Worm (Caenorhabditis elegans) whole organism, L1 larva: ENCODE measurements around the gene slc-9B.1.

Experiments used
- C04F5.9 ChIP-seq: sonication (generic microtip); optimal IDR thresholded peaks from 2 replicates; lab custom pipeline; 2016; ENCODE audit warnings: missing genetic modification characterization, missing compliant biosample characterization
- C16A3.4 ChIP-seq: fragments of 150-350 bp; optimal IDR thresholded peaks from 2 replicates; lab custom pipeline; 2014; ENCODE audit warnings: missing biosample characterization, missing genetic modification characterization
- aly-2 ChIP-seq: fragments of 150-350 bp; optimal IDR thresholded peaks from 2 replicates; lab custom pipeline; 2014; ENCODE audit warnings: missing biosample characterization, missing genetic modification characterization
- blmp-1 ChIP-seq: fragments of 150-350 bp; optimal IDR thresholded peaks from 2 replicates; lab custom pipeline; 2014; ENCODE audit warnings: missing biosample characterization, missing genetic modification characterization
- ceh-63 ChIP-seq: fragments of 200-800 bp; sonication (Bioruptor generic); optimal IDR thresholded peaks from 2 replicates; lab custom pipeline; 2018; ENCODE audit warnings: mild to moderate bottlenecking, missing genetic modification characterization, missing compliant biosample characterization
- ces-1 ChIP-seq: fragments of 150-350 bp; optimal IDR thresholded peaks from 2 replicates; lab custom pipeline; 2014; ENCODE audit warnings: missing biosample characterization, missing genetic modification reagents, missing genetic modification characterization
- efl-1 ChIP-seq, 4 experiments: fragments of 150-350 bp; optimal IDR thresholded peaks in 3 of 4; peaks in 1 of 4; 1 replicate in 1 of 4; 2 replicates in 3 of 4; lab custom pipeline; 2014; ENCODE audit warnings: missing biosample characterization in 2 of 4, missing genetic modification characterization in 2 of 4, missing genetic modification reagents in 2 of 4
- efl-3 ChIP-seq: fragments of 200-800 bp; sonication (Bioruptor generic); optimal IDR thresholded peaks from 2 replicates; lab custom pipeline; 2018; ENCODE audit warnings: mild to moderate bottlenecking, missing genetic modification characterization, missing compliant biosample characterization
- egl-13 ChIP-seq: sonication (generic microtip); optimal IDR thresholded peaks from 2 replicates; lab custom pipeline; 2016; ENCODE audit warnings: missing genotype, missing genetic modification reagents, missing genetic modification characterization, missing compliant biosample characterization
- elt-2 ChIP-seq: sonication (generic microtip); optimal IDR thresholded peaks from 2 replicates; lab custom pipeline; 2016; ENCODE audit warnings: missing genetic modification characterization, mild to moderate bottlenecking, inconsistent platforms, missing compliant biosample characterization, missing genetic modification reagents
- elt-3 ChIP-seq, 6 experiments: fragments of 150-350 bp in 1 of 6; sonication (generic microtip); optimal IDR thresholded peaks; 2 replicates each; lab custom pipeline; 2017 to 2018; ENCODE audit warnings: missing biosample characterization in 6 of 6, missing genetic modification characterization in 6 of 6, inconsistent platforms in 1 of 6
- ets-5 ChIP-seq: fragments of 200-800 bp; sonication (Bioruptor generic); IDR thresholded peaks from 2 replicates; pipeline ENCODE4 v1.3.6; 2022; ENCODE audit warnings: missing genetic modification characterization, missing compliant biosample characterization
- fos-1 ChIP-seq: fragments of 150-350 bp; optimal IDR thresholded peaks from 2 replicates; lab custom pipeline; 2014; ENCODE audit warnings: missing biosample characterization, missing genetic modification characterization
- hlh-17 ChIP-seq: fragments of 200-800 bp; sonication (Bioruptor generic); optimal IDR thresholded peaks from 2 replicates; lab custom pipeline; 2018; ENCODE audit warnings: missing genetic modification characterization, mild to moderate bottlenecking, missing compliant biosample characterization, moderate library complexity, borderline replicate concordance
- hlh-4 ChIP-seq: sonication (generic microtip); optimal IDR thresholded peaks from 2 replicates; lab custom pipeline; 2016; ENCODE audit warnings: mild to moderate bottlenecking, missing genetic modification characterization, missing compliant biosample characterization
- hpl-2 ChIP-seq: fragments of 150-350 bp; optimal IDR thresholded peaks from 2 replicates; lab custom pipeline; 2014; ENCODE audit warnings: missing biosample characterization, missing genetic modification reagents, missing genetic modification characterization
- irx-1 ChIP-seq: sonication (generic microtip); optimal IDR thresholded peaks from 2 replicates; lab custom pipeline; 2016; ENCODE audit warnings: missing genetic modification characterization, missing compliant biosample characterization
- jun-1 ChIP-seq: fragments of 150-350 bp; optimal IDR thresholded peaks from 2 replicates; lab custom pipeline; 2014; ENCODE audit warnings: missing biosample characterization, missing genetic modification reagents, missing genetic modification characterization
- lin-14 ChIP-seq: fragments of 200-800 bp; sonication (Bioruptor generic); optimal IDR thresholded peaks from 2 replicates; lab custom pipeline; 2018; ENCODE audit warnings: mild to moderate bottlenecking, missing genetic modification characterization, moderate library complexity, missing compliant biosample characterization
- lin-15B ChIP-seq: fragments of 150-350 bp; sonication (generic microtip); optimal IDR thresholded peaks from 3 replicates; lab custom pipeline; 2014; ENCODE audit warnings: missing biosample characterization, missing genetic modification characterization
- lsy-2 ChIP-seq, 2 experiments: fragments of 150-350 bp; optimal IDR thresholded peaks; 2 replicates each; lab custom pipeline; 2014; ENCODE audit warnings: missing biosample characterization in 2 of 2, missing genetic modification characterization in 2 of 2
- mab-9 ChIP-seq: fragments of 200-800 bp; sonication (Bioruptor generic); IDR thresholded peaks from 2 replicates; pipeline ENCODE4 v1.3.6; 2022; ENCODE audit warnings: missing genetic modification reagents, missing genetic modification characterization, missing compliant biosample characterization
- mdl-1 ChIP-seq, 2 experiments: fragments of 150-350 bp; optimal IDR thresholded peaks; 2 replicates each; lab custom pipeline; 2014 to 2017; ENCODE audit warnings: missing biosample characterization in 2 of 2, missing genetic modification characterization in 2 of 2, inconsistent platforms in 1 of 2
- mef-2 ChIP-seq: fragments of 150-350 bp; optimal IDR thresholded peaks from 2 replicates; lab custom pipeline; 2014; ENCODE audit warnings: missing biosample characterization, missing genetic modification characterization
- nhr-12 ChIP-seq: sonication (generic microtip); optimal IDR thresholded peaks from 2 replicates; lab custom pipeline; 2017; ENCODE audit warnings: missing biosample characterization, missing genetic modification characterization
- nhr-19 ChIP-seq: fragments of 200-800 bp; sonication (Bioruptor generic); conservative IDR thresholded peaks from 2 replicates; pipeline ENCODE4 v1.3.6; 2022; ENCODE audit warnings: missing genetic modification characterization, missing compliant biosample characterization
- nhr-20 ChIP-seq: sonication (generic microtip); optimal IDR thresholded peaks from 2 replicates; lab custom pipeline; 2016; ENCODE audit warnings: mild to moderate bottlenecking, missing genetic modification characterization, missing compliant biosample characterization
- nhr-237 ChIP-seq: fragments of 150-350 bp; optimal IDR thresholded peaks from 2 replicates; lab custom pipeline; 2014; ENCODE audit warnings: missing biosample characterization, missing genetic modification characterization
- nhr-28 ChIP-seq: fragments of 150-350 bp; optimal IDR thresholded peaks from 2 replicates; lab custom pipeline; 2014; ENCODE audit warnings: missing biosample characterization, missing genetic modification characterization
- nhr-71 ChIP-seq: sonication (generic microtip); optimal IDR thresholded peaks from 2 replicates; lab custom pipeline; 2016; ENCODE audit warnings: mild to moderate bottlenecking, missing genetic modification characterization, moderate library complexity, missing compliant biosample characterization
- nhr-90 ChIP-seq: sonication (generic microtip); optimal IDR thresholded peaks from 2 replicates; lab custom pipeline; 2016; ENCODE audit warnings: mild to moderate bottlenecking, missing genetic modification characterization, missing compliant biosample characterization; ENCODE audit not compliant: poor library complexity
- pag-3 ChIP-seq: sonication (generic microtip); optimal IDR thresholded peaks from 2 replicates; lab custom pipeline; 2017; ENCODE audit warnings: missing genetic modification characterization, mild to moderate bottlenecking, missing compliant biosample characterization, antibody characterized with exemption, borderline replicate concordance; ENCODE audit not compliant: insufficient read depth
- rnt-1 ChIP-seq: sonication (generic microtip); optimal IDR thresholded peaks from 2 replicates; lab custom pipeline; 2016; ENCODE audit warnings: mild to moderate bottlenecking, missing genetic modification characterization, moderate library complexity, missing compliant biosample characterization
- snpc-4 ChIP-seq: fragments of 150-350 bp; optimal IDR thresholded peaks from 2 replicates; lab custom pipeline; 2014; ENCODE audit warnings: missing biosample characterization, missing genetic modification characterization
- snu-23 ChIP-seq: sonication (generic microtip); optimal IDR thresholded peaks from 2 replicates; lab custom pipeline; 2016; ENCODE audit warnings: missing genetic modification characterization, missing compliant biosample characterization
- sptf-1 ChIP-seq: fragments of 150-350 bp; optimal IDR thresholded peaks from 2 replicates; lab custom pipeline; 2014; ENCODE audit warnings: missing biosample characterization, missing genetic modification characterization
- swsn-7 ChIP-seq: sonication (generic microtip); optimal IDR thresholded peaks from 2 replicates; lab custom pipeline; 2016; ENCODE audit warnings: missing genetic modification characterization, missing compliant biosample characterization
- tbx-2 ChIP-seq: sonication (generic microtip); optimal IDR thresholded peaks from 2 replicates; lab custom pipeline; 2016; ENCODE audit warnings: missing genetic modification characterization, missing compliant biosample characterization
- tlp-1 ChIP-seq: fragments of 150-350 bp; optimal IDR thresholded peaks from 2 replicates; lab custom pipeline; 2014; ENCODE audit warnings: missing biosample characterization, missing genetic modification characterization
- unc-130 ChIP-seq: fragments of 150-350 bp; optimal IDR thresholded peaks from 2 replicates; lab custom pipeline; 2017; ENCODE audit warnings: missing biosample characterization, missing genetic modification characterization, inconsistent platforms
- unc-86 ChIP-seq: sonication (generic microtip); optimal IDR thresholded peaks from 2 replicates; lab custom pipeline; 2016; ENCODE audit warnings: missing genetic modification characterization, missing compliant biosample characterization
- unc-98 ChIP-seq: fragments of 200-800 bp; sonication (Bioruptor generic); IDR thresholded peaks from 2 replicates; pipeline ENCODE4 v1.3.6; 2022; ENCODE audit warnings: missing genetic modification characterization, missing compliant biosample characterization
- xbp-1 ChIP-seq: sonication (generic microtip); optimal IDR thresholded peaks from 2 replicates; lab custom pipeline; 2016; ENCODE audit warnings: missing genetic modification characterization, missing compliant biosample characterization
- zip-4 ChIP-seq: fragments of 200-800 bp; sonication (Bioruptor generic); optimal IDR thresholded peaks from 2 replicates; lab custom pipeline; 2018; ENCODE audit warnings: mild to moderate bottlenecking, missing genetic modification characterization, moderate library complexity, missing compliant biosample characterization

slc-9B.1 gene

ce11 chrX:10245617-10246016, 33.8 kb upstream of the slc-9B.1 start (continued):
- TF ChIP-seq blmp-1 (tag; lab: Kevin White, UChicago) (peak; percentile 91), aly-2 (tag; lab: Kevin White, UChicago) (no peak), lin-14 (peak; percentile 62), snpc-4 (no peak), snu-23 (GFP tag; lab: Kevin White, UChicago) (no peak), ces-1 (GFP tag; lab: Kevin White, UChicago) (no peak), nhr-237 (tag; lab: Kevin White, UChicago) (no peak), hlh-4 (tag; lab: Kevin White, UChicago) (no peak), irx-1 (tag; lab: Kevin White, UChicago) (no peak), elt-2 (no peak), pag-3 (tag; lab: Kevin White, UChicago) (no peak), tbx-2 (tag; lab: Kevin White, UChicago) (no peak), fos-1 (tag; lab: Kevin White, UChicago) (no peak), nhr-28 (tag; lab: Kevin White, UChicago) (no peak), jun-1 (tag; lab: Kevin White, UChicago) (no peak), xbp-1 (tag; lab: Kevin White, UChicago) (no peak), hpl-2 (GFP tag; lab: Kevin White, UChicago) (no peak), unc-98 (GFP tag; lab: Robert Waterston, UW) (no peak), elt-3 (tag; optimal IDR thresholded peaks at IDR 0.05; lab: Kevin White, UChicago) (peak in 2 of 6 experiments; percentile 1 to 80), C16A3.4 (tag; lab: Kevin White, UChicago) (no peak), mef-2 (tag; lab: Kevin White, UChicago) (no peak)

- TF ChIP-seq blmp-1 (tag; lab: Kevin White, UChicago): peak; percentile 54
- TF ChIP-seq C16A3.4 (tag; lab: Kevin White, UChicago): no peak
- no peak for TF ChIP-seq swsn-7 (tag; lab: Kevin White, UChicago)
Measured at ce11 chrX:10249685-10250084, 29.7 kb upstream of the slc-9B.1 start.

ce11 chrX:10252781-10253180, 26.6 kb upstream of the slc-9B.1 start, which contains the start of gene C14H10.2:
Gene C14H10.2, minus strand, starts transcription at chrX:10252881.
- TF ChIP-seq egl-13: no peak
- no peak for TF ChIP-seq zip-4
- TF ChIP-seq tlp-1 (tag; lab: Kevin White, UChicago): no peak
- no peak for TF ChIP-seq ceh-63 (GFP tag; lab: Kevin White, UChicago)
- peak; percentile 8 for TF ChIP-seq lin-14
- no peak for TF ChIP-seq swsn-7 (tag; lab: Kevin White, UChicago)
- no peak for TF ChIP-seq nhr-28 (tag; lab: Kevin White, UChicago)
- peak; percentile 7 for TF ChIP-seq rnt-1
- TF ChIP-seq elt-3 (tag; optimal IDR thresholded peaks at IDR 0.05; lab: Kevin White, UChicago): no peak

ce11 chrX:10254068-10254467, 25.3 kb upstream of the slc-9B.1 start:
- TF ChIP-seq efl-3 (GFP tag; lab: Kevin White, UChicago): no peak
- TF ChIP-seq nhr-12 (tag; lab: Kevin White, UChicago): no peak
- TF ChIP-seq unc-86: no peak
- peak; percentile 30 for TF ChIP-seq unc-130 (tag; lab: Kevin White, UChicago)
- TF ChIP-seq C04F5.9 (tag; lab: Kevin White, UChicago): no peak
- TF ChIP-seq tbx-2 (tag; lab: Kevin White, UChicago): no peak
- 0 out of 2 replicates have a peak, but pooled peaks have one; percentile 27 for TF ChIP-seq nhr-19 (GFP tag; lab: Robert Waterston, UW)
- TF ChIP-seq lin-15B: no peak
- TF ChIP-seq nhr-90: no peak
- no peak for TF ChIP-seq hlh-17
- no peak for TF ChIP-seq efl-1 (optimal IDR thresholded peaks at IDR 0.05; lab: Kevin White, UChicago)
- TF ChIP-seq efl-1 (GFP tag; optimal IDR thresholded peaks at IDR 0.05 in 1 of 2; lab: Kevin White, UChicago): no peak
- no peak for TF ChIP-seq ceh-63 (GFP tag; lab: Kevin White, UChicago)
- TF ChIP-seq nhr-20 (tag; lab: Kevin White, UChicago): peak; percentile 9
- TF ChIP-seq sptf-1 (tag; lab: Kevin White, UChicago): no peak
- TF ChIP-seq rnt-1: peak; percentile 46
- TF ChIP-seq elt-2: no peak
- TF ChIP-seq C16A3.4 (tag; lab: Kevin White, UChicago): no peak
- TF ChIP-seq irx-1 (tag; lab: Kevin White, UChicago): no peak
- no peak for TF ChIP-seq mab-9 (GFP tag; lab: Robert Waterston, UW)
- TF ChIP-seq snu-23 (GFP tag; lab: Kevin White, UChicago): peak; percentile 6
- TF ChIP-seq lsy-2 (tag; optimal IDR thresholded peaks at IDR 0.05; lab: Kevin White, UChicago): peak in 1 of 2 experiments; percentile 8
- TF ChIP-seq ets-5 (GFP tag; lab: Robert Waterston, UW): no peak
- TF ChIP-seq nhr-71: peak; percentile 61
- TF ChIP-seq mdl-1 (tag; optimal IDR thresholded peaks at IDR 0.05; lab: Kevin White, UChicago): no peak
